Fruit fly (Drosophila melanogaster): ENCODE results near the gene CG12096.

DNA sequence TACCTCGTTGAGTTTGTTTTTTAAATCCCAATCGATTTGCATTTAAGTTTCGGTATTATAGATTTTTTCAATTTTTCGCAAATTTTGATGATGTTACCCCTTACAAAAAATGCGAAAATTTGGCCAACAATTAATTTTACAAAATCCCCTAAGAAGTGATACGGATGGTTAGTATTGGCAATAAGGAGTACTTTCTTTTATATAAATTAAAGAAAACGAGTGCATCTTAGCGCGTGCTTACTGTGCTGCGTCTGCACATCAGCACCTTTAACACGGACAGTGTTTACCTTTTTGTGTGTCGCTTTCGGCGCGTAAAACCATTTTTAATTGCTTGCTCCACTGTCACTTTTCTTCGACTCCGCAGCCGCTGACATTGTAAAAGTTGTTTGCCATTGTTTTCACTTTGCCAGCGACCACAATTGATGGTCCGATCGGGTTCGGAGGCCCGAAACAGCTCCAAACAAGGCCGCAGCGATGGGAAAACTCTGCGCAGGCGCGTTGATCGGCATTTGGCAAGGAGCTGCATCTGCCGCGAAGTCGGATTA, 45.5 kb upstream of the CG12096 start:
- TF ChIP-seq ttk (optimal IDR thresholded peaks at IDR 0.05) (no peak), Myc (optimal IDR thresholded peaks at IDR 0.05) (no peak), psq (optimal IDR thresholded peaks at IDR 0.05) (no peak), insv (optimal IDR thresholded peaks at IDR 0.05) (no peak), h (optimal IDR thresholded peaks at IDR 0.05) (no peak), Sin3A (optimal IDR thresholded peaks at IDR 0.05) (no peak)
